Fruit fly (Drosophila melanogaster) whole organism, embryonic: Measurements from ENCODE around the gene Ubi-p5E.

Experiments used
- B-H2 ChIP-seq: fragments of 200-800 bp; sonication (Bioruptor generic); optimal IDR thresholded peaks from 2 replicates; lab custom pipeline; 2018; ENCODE audit warnings: missing biosample characterization, mild to moderate bottlenecking, missing genetic modification characterization
- Bgb ChIP-seq: fragments of 200-800 bp; sonication (Bioruptor generic); IDR thresholded peaks from 2 replicates; pipeline ENCODE4 v1.3.6; 2022; ENCODE audit warnings: missing biosample characterization, missing genetic modification characterization; ENCODE audit not compliant: partially characterized antibody
- Bteb2 ChIP-seq: fragments of 200-800 bp; sonication (Bioruptor generic); optimal IDR thresholded peaks from 2 replicates; lab custom pipeline; 2016; ENCODE audit warnings: missing biosample characterization, missing genetic modification characterization
- CG12155 ChIP-seq: fragments of 200-800 bp; sonication (Bioruptor generic); optimal IDR thresholded peaks from 3 replicates; lab custom pipeline; 2016; ENCODE audit warnings: missing biosample characterization, missing genetic modification characterization
- CG1529 ChIP-seq: fragments of 200-800 bp; sonication (Bioruptor generic); optimal IDR thresholded peaks from 3 replicates; lab custom pipeline; 2018; ENCODE audit warnings: missing biosample characterization, missing genetic modification characterization
- CG17328 ChIP-seq: fragments of 200-800 bp; sonication (Bioruptor generic); IDR thresholded peaks from 2 replicates; pipeline ENCODE4 v1.3.6; 2022; ENCODE audit warnings: missing biosample characterization, missing genetic modification characterization
- CG17385 ChIP-seq: fragments of 200-800 bp; sonication (Bioruptor generic); optimal IDR thresholded peaks from 3 replicates; lab custom pipeline; 2018; ENCODE audit warnings: missing biosample characterization, mild to moderate bottlenecking, missing genetic modification characterization
- CG17829 ChIP-seq: fragments of 200-800 bp; optimal IDR thresholded peaks from 2 replicates; lab custom pipeline; 2019; ENCODE audit warnings: missing biosample characterization, mild to moderate bottlenecking, missing genetic modification characterization, moderate library complexity
- CG18764 ChIP-seq: fragments of 200-800 bp; sonication (Bioruptor generic); optimal IDR thresholded peaks from 3 replicates; lab custom pipeline; 2016; ENCODE audit warnings: missing biosample characterization, missing genetic modification characterization
- CG2712 ChIP-seq: fragments of 200-800 bp; optimal IDR thresholded peaks from 3 replicates; lab custom pipeline; 2019; ENCODE audit warnings: missing biosample characterization, mild to moderate bottlenecking, missing genetic modification characterization, moderate library complexity
- CG32532 ChIP-seq: fragments of 200-800 bp; sonication (Bioruptor generic); IDR thresholded peaks from 2 replicates; pipeline ENCODE4 v1.3.6; 2022; ENCODE audit warnings: missing biosample characterization, missing genetic modification characterization
- CG3281 ChIP-seq: fragments of 200-800 bp; sonication (Bioruptor generic); optimal IDR thresholded peaks from 3 replicates; lab custom pipeline; 2017; ENCODE audit warnings: missing biosample characterization, mild to moderate bottlenecking, missing genetic modification characterization
- CG33557 ChIP-seq: fragments of 200-800 bp; sonication (Bioruptor generic); optimal IDR thresholded peaks from 2 replicates; lab custom pipeline; 2019; ENCODE audit warnings: missing biosample characterization, mild to moderate bottlenecking, missing genetic modification characterization, moderate library complexity
- CG34224 ChIP-seq: fragments of 200-800 bp; sonication (Bioruptor generic); IDR thresholded peaks from 3 replicates; pipeline ENCODE4 v1.3.6; 2022; ENCODE audit warnings: missing biosample characterization, missing genetic modification characterization; ENCODE audit not compliant: partially characterized antibody
- CG5245 ChIP-seq: fragments of 200-800 bp; sonication (Bioruptor generic); optimal IDR thresholded peaks from 3 replicates; lab custom pipeline; 2016; ENCODE audit warnings: missing biosample characterization, missing genetic modification characterization
- CG6175 ChIP-seq: fragments of 200-800 bp; sonication (Bioruptor generic); IDR thresholded peaks from 3 replicates; pipeline ENCODE4 v1.3.6; 2022; ENCODE audit warnings: missing biosample characterization, missing genetic modification characterization
- CG9609 ChIP-seq: fragments of 200-800 bp; sonication (Bioruptor generic); optimal IDR thresholded peaks from 3 replicates; lab custom pipeline; 2016; ENCODE audit warnings: missing biosample characterization, missing genetic modification characterization
- CG9876 ChIP-seq: fragments of 200-800 bp; sonication (Bioruptor generic); optimal IDR thresholded peaks from 2 replicates; lab custom pipeline; 2016; ENCODE audit warnings: missing biosample characterization, missing genetic modification characterization
- D19A ChIP-seq: fragments of 200-800 bp; optimal IDR thresholded peaks from 3 replicates; lab custom pipeline; 2019; ENCODE audit warnings: missing biosample characterization, mild to moderate bottlenecking, missing genetic modification characterization, moderate library complexity
- Dad ChIP-seq: fragments of 200-800 bp; sonication (Bioruptor generic); optimal IDR thresholded peaks from 3 replicates; lab custom pipeline; 2016; ENCODE audit warnings: missing biosample characterization, missing genetic modification characterization
- Doc3 ChIP-seq: fragments of 200-800 bp; sonication (Bioruptor generic); IDR thresholded peaks from 3 replicates; pipeline ENCODE4 v1.3.6; 2022; ENCODE audit warnings: missing biosample characterization, missing genetic modification characterization; ENCODE audit not compliant: partially characterized antibody
- HLHmδ ChIP-seq: fragments of 200-800 bp; sonication (Bioruptor generic); optimal IDR thresholded peaks from 2 replicates; lab custom pipeline; 2018; ENCODE audit warnings: missing biosample characterization, mild to moderate bottlenecking, missing genetic modification characterization, moderate library complexity
- Hey ChIP-seq: fragments of 200-800 bp; sonication (Bioruptor generic); optimal IDR thresholded peaks from 3 replicates; lab custom pipeline; 2018; ENCODE audit warnings: missing biosample characterization, mild to moderate bottlenecking, missing genetic modification characterization
- Lhr ChIP-seq: fragments of 200-800 bp; sonication (Bioruptor generic); optimal IDR thresholded peaks from 3 replicates; lab custom pipeline; 2017; ENCODE audit warnings: mild to moderate bottlenecking, missing biosample characterization, missing genetic modification reagents, missing genetic modification characterization
- Med ChIP-seq: fragments of 200-800 bp; sonication (Bioruptor generic); peaks from one replicate; lab custom pipeline; 2016; ENCODE audit warnings: missing biosample characterization, missing genetic modification characterization, mild to moderate bottlenecking, inconsistent platforms, moderate library complexity
- Nf-YC ChIP-seq: fragments of 200-800 bp; optimal IDR thresholded peaks from 3 replicates; lab custom pipeline; 2019; ENCODE audit warnings: missing biosample characterization, mild to moderate bottlenecking, missing genetic modification characterization, moderate library complexity
- Oli ChIP-seq: fragments of 200-800 bp; sonication (Bioruptor generic); optimal IDR thresholded peaks from 2 replicates; lab custom pipeline; 2018; ENCODE audit warnings: missing biosample characterization, mild to moderate bottlenecking, missing genetic modification characterization, moderate library complexity
- Ptx1 ChIP-seq: fragments of 200-800 bp; sonication (Bioruptor generic); IDR thresholded peaks from 2 replicates; pipeline ENCODE4 v1.3.6; 2022; ENCODE audit warnings: missing biosample characterization, missing genetic modification characterization
- ash1 ChIP-seq: fragments of 200-800 bp; sonication (Bioruptor generic); optimal IDR thresholded peaks from 2 replicates; lab custom pipeline; 2018; ENCODE audit warnings: missing biosample characterization, mild to moderate bottlenecking, missing genetic modification characterization
- bigmax ChIP-seq: fragments of 200-800 bp; sonication (Bioruptor generic); optimal IDR thresholded peaks from 2 replicates; lab custom pipeline; 2018; ENCODE audit warnings: missing biosample characterization, mild to moderate bottlenecking, missing genetic modification characterization
- danr ChIP-seq: fragments of 200-800 bp; sonication (Bioruptor generic); IDR thresholded peaks from 2 replicates; pipeline ENCODE4 v1.3.6; 2022; ENCODE audit warnings: missing biosample characterization, missing genetic modification characterization
- dm ChIP-seq: fragments of 200-800 bp; sonication (Bioruptor generic); optimal IDR thresholded peaks from 3 replicates; lab custom pipeline; 2016; ENCODE audit warnings: missing biosample characterization, missing genetic modification characterization
- dmrt11E ChIP-seq: fragments of 200-800 bp; sonication (Bioruptor generic); optimal IDR thresholded peaks from 3 replicates; lab custom pipeline; 2018; ENCODE audit warnings: missing biosample characterization, mild to moderate bottlenecking, missing genetic modification characterization, moderate library complexity
- exex ChIP-seq: fragments of 200-800 bp; sonication (Bioruptor generic); optimal IDR thresholded peaks from 4 replicates; lab custom pipeline; 2018; ENCODE audit warnings: missing biosample characterization, mild to moderate bottlenecking, missing genetic modification characterization, moderate library complexity
- ftz-f1 ChIP-seq: fragments of 200-800 bp; sonication (Bioruptor generic); optimal IDR thresholded peaks from 2 replicates; lab custom pipeline; 2016; ENCODE audit warnings: missing biosample characterization, missing genetic modification characterization
- gem ChIP-seq: fragments of 200-800 bp; sonication (Bioruptor generic); optimal IDR thresholded peaks from 2 replicates; lab custom pipeline; 2019; ENCODE audit warnings: missing biosample characterization, mild to moderate bottlenecking, missing genetic modification characterization, moderate library complexity
- gsb-n ChIP-seq: fragments of 200-800 bp; sonication (Bioruptor generic); optimal IDR thresholded peaks from 3 replicates; lab custom pipeline; 2018; ENCODE audit warnings: missing biosample characterization, mild to moderate bottlenecking, missing genetic modification characterization
- insv ChIP-seq, 2 experiments: fragments of 200-800 bp; sonication (Bioruptor generic); optimal IDR thresholded peaks; 3 replicates each; lab custom pipeline; 2016 to 2018; ENCODE audit warnings: missing biosample characterization in 2 of 2, missing genetic modification characterization in 2 of 2
- lbe ChIP-seq: fragments of 200-800 bp; sonication (Bioruptor generic); optimal IDR thresholded peaks from 2 replicates; lab custom pipeline; 2016; ENCODE audit warnings: missing biosample characterization, mild to moderate bottlenecking, missing genetic modification characterization
- mam ChIP-seq: fragments of 200-800 bp; sonication (Bioruptor generic); optimal IDR thresholded peaks from 3 replicates; lab custom pipeline; 2016; ENCODE audit warnings: missing biosample characterization, missing genetic modification characterization
- nau ChIP-seq: fragments of 200-800 bp; sonication (Bioruptor generic); optimal IDR thresholded peaks from 3 replicates; lab custom pipeline; 2017; ENCODE audit warnings: missing biosample characterization, mild to moderate bottlenecking, missing genetic modification characterization, missing genetic modification reagents
- nerfin-2 ChIP-seq: fragments of 200-800 bp; sonication (Bioruptor generic); IDR thresholded peaks from 2 replicates; pipeline ENCODE4 v1.3.6; 2022; ENCODE audit warnings: missing biosample characterization, missing genetic modification characterization; ENCODE audit not compliant: partially characterized antibody
- nom ChIP-seq: fragments of 200-800 bp; sonication (Bioruptor generic); optimal IDR thresholded peaks from 2 replicates; lab custom pipeline; 2017; ENCODE audit warnings: missing biosample characterization, missing genetic modification characterization, mild to moderate bottlenecking, moderate library complexity, missing genetic modification reagents
- odd ChIP-seq: fragments of 200-800 bp; sonication (Bioruptor generic); optimal IDR thresholded peaks from 2 replicates; lab custom pipeline; 2017; ENCODE audit warnings: missing biosample characterization, mild to moderate bottlenecking, missing genetic modification characterization
- prd ChIP-seq, 3 experiments: fragments of >200 bp in 2 of 3; fragments of 200-800 bp in 1 of 3; sonication (Bioruptor generic) in 1 of 3; optimal IDR thresholded peaks in 2 of 3; IDR thresholded peaks in 1 of 3; 2 replicates in 2 of 3; 3 replicates in 1 of 3; pipeline versions ENCODE4 v1.3.6 to Lab custom; 2017 to 2022; ENCODE audit warnings: missing biosample characterization in 1 of 3, missing genetic modification characterization in 1 of 3
- sc ChIP-seq, 3 experiments: fragments of >200 bp in 2 of 3; fragments of 200-800 bp in 1 of 3; sonication (Bioruptor generic) in 1 of 3; optimal IDR thresholded peaks; 2 replicates in 2 of 3; 3 replicates in 1 of 3; lab custom pipeline; 2017; ENCODE audit warnings: mild to moderate bottlenecking in 1 of 3, missing biosample characterization in 1 of 3, missing genetic modification characterization in 1 of 3, missing genetic modification reagents in 1 of 3
- slou ChIP-seq: fragments of 200-800 bp; sonication (Bioruptor generic); optimal IDR thresholded peaks from 3 replicates; lab custom pipeline; 2016; ENCODE audit warnings: missing biosample characterization, missing genetic modification characterization
- sna ChIP-seq: fragments of 200-800 bp; sonication (Bioruptor generic); IDR thresholded peaks from 2 replicates; pipeline ENCODE4 v1.3.6; 2022; ENCODE audit warnings: missing biosample characterization, missing genetic modification characterization; ENCODE audit not compliant: partially characterized antibody
- so ChIP-seq: fragments of 200-800 bp; sonication (Bioruptor generic); IDR thresholded peaks from 3 replicates; pipeline ENCODE4 v1.3.6; 2022; ENCODE audit warnings: missing biosample characterization, missing genetic modification characterization

Ubi-p5E gene

DNA sequence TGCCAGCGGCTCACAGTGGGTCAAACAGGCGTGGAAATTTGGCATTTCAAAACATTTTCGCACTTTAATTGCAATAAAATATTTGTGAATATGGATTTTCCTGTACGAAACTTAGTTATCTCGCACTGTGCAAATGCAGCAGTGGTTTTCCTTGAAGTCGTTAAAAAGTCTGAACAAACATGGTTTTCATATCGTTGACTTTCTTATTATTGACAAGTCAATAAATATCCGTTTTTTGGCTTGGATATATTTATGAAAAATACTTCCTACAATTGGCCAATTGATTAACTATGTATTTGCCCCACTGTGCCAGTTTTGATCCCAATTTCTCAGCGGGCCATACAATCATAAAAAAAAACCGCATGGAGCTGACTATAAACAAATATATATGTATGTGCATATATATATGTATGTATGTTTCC lies 14.0 kb downstream of the Ubi-p5E start (continued):
- TF ChIP-seq odd (GFP tag; lab: Kevin White, UChicago) = peak; percentile 95
- TF ChIP-seq CG34224 (GFP tag; lab: Robert Waterston, UW) = no peak
- TF ChIP-seq prd (optimal IDR thresholded peaks at IDR 0.05; lab: Kevin White, UChicago) = no peak
- peak; percentile 94 for TF ChIP-seq prd (GFP tag; IDR thresholded peaks at IDR 0.05; lab: Robert Waterston, UW)
- peak; percentile 97 for TF ChIP-seq so (GFP tag; lab: Robert Waterston, UW)
- peak; percentile 96 for TF ChIP-seq CG2712 (tag; lab: Kevin White, UChicago)
- TF ChIP-seq sc (optimal IDR thresholded peaks at IDR 0.05; lab: Kevin White, UChicago) = no peak
- peak; percentile 92 for TF ChIP-seq sc (GFP tag; optimal IDR thresholded peaks at IDR 0.05; lab: Kevin White, UChicago)
- peak; percentile 93 for TF ChIP-seq D19A (tag; lab: Kevin White, UChicago)
- TF ChIP-seq ash1 (GFP tag; lab: Kevin White, UChicago) = no peak
- TF ChIP-seq CG18764 (GFP tag; lab: Kevin White, UChicago) = peak; percentile 91
- peak; percentile 96 for TF ChIP-seq Ptx1 (GFP tag; lab: Robert Waterston, UW)
- peak; percentile 98 for TF ChIP-seq gem (tag; lab: Kevin White, UChicago)
- peak; percentile 93 for TF ChIP-seq danr (GFP tag; lab: Robert Waterston, UW)
- TF ChIP-seq nom (GFP tag; lab: Kevin White, UChicago) = peak; percentile 54
- peak; percentile 94 for TF ChIP-seq CG5245 (GFP tag; lab: Kevin White, UChicago)
- TF ChIP-seq nerfin-2 = peak; percentile 36; the same call in 1 of the 2 replicates
- TF ChIP-seq Dad = peak; percentile 96
- TF ChIP-seq HLHmδ (GFP tag; lab: Kevin White, UChicago) = no peak
- peak; percentile 94 for TF ChIP-seq mam (GFP tag; lab: Kevin White, UChicago)
- peak; percentile 97 for TF ChIP-seq nau (GFP tag; lab: Kevin White, UChicago)
- peak; percentile 90 for TF ChIP-seq dmrt11E (tag; lab: Kevin White, UChicago)
- peak; percentile 67 for TF ChIP-seq B-H2 (GFP tag; lab: Kevin White, UChicago)
- peak; percentile 96 for TF ChIP-seq gsb-n (tag; lab: Kevin White, UChicago)
- TF ChIP-seq bigmax = no peak
- 0 out of 2 replicates have a peak, but pooled peaks have one; percentile 33 for TF ChIP-seq sna (GFP tag; lab: Robert Waterston, UW)
- TF ChIP-seq CG9609 (GFP tag; lab: Kevin White, UChicago) = peak; percentile 95
- peak; percentile 85 for TF ChIP-seq Nf-YC (tag; lab: Kevin White, UChicago)
- TF ChIP-seq CG9876 (GFP tag; lab: Kevin White, UChicago) = peak; percentile 90
- peak; percentile 65 for TF ChIP-seq CG33557 (GFP tag; lab: Kevin White, UChicago)

DNA sequence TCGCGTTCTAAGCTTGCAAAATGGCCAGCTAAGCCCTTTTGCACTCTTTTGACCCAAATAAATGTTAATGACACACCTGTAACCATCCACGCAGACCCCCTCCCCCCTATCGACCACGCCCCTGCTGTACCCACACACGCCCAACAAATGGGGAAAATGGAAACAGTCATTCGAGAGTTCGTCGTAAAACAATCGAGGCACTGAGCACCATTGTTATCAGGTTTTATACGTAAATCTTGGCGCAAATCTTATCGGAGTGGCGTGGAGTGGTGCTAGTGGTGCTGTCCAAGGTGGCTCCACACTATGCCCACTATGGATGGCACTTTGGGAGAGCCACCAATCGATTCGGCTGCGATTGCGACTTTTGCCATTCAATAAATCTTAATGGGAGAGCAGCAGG lies 15.0 kb downstream of the Ubi-p5E start:
- TF ChIP-seq Hey (tag; lab: Kevin White, UChicago) (peak; percentile 16), CG17328 (GFP tag; lab: Robert Waterston, UW) (no peak), Med (peak; percentile 30), ftz-f1 (peak; percentile 45), Doc3 (no peak), CG3281 (GFP tag; lab: Kevin White, UChicago) (no peak), slou (GFP tag; lab: Kevin White, UChicago) (no peak), CG12155 (GFP tag; lab: Kevin White, UChicago) (no peak), Oli (no peak), CG32532 (no peak), CG6175 (0 out of 3 replicates have a peak, but pooled peaks have one; percentile 22), Bteb2 (no peak), lbe (no peak), CG17829 (tag; lab: Kevin White, UChicago) (no peak), Lhr (no peak), CG1529 (no peak), dm (no peak), CG17385 (no peak), insv (GFP tag; optimal IDR thresholded peaks at IDR 0.05; lab: Kevin White, UChicago) (no peak), Bgb (no peak), exex (peak; percentile 70)
